1 fruit fly cellular context compared by ENCODE assay signal in the genomic region with DNA sequence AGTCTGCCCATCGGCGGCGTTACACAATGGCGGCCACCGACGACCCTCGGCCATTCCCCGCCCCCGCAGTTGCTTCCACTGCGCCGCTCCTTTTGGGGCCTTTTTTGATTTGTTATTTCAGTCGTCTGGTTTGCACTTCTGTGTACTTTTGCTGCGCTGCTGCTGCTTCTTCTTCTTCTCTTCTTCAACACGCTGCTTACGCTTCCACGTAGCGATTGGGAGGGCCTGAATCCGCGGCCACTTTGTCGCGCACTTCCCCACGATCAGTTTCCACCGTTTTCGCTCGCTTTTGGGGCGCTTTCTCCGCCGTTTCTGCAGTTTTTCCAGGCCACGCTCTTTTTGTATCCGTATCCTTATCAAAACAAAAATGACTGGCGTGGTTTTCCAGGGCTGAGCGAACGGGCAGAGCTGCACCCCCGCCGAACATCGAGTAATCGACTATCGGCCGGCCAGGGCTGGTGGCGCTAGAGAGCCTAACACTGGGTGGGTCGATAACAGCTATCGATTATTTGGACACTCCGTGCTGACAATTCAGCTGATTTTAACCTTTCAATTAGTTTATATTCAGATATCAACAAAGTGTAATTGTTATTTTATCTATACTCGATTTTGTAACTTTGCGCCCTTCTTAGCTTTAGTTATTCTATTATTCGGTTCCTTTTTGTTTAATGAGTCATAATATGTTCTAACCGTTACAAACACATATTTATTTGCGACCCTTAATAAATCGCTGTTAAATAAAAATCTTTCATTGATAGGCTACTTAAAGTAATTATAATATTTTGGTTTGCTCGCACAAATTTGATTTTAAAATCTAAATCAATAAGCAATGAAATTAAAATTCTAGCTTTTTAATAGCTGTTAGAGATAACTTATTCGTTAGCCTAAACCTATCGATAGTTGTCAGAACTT.
TF ChIP-seq lines count a peak whose summit lies in the region.

A gene (minus strand): TSS at position 432 of the 912 bp plus-strand sequence.
A gene (plus strand): TSS at position 894 of the 912 bp plus-strand sequence.

TF ChIP-seq in whole organism, embryonic, 481 proteins besides CTCF, POLR2A, EP300 and RAD21 (continued from another document and continues in another):
- peak; percentile 82 for TF ChIP-seq tna (GFP tag; IDR thresholded peaks at IDR 0.05; lab: Robert Waterston, UW; ENCODE audit: partially characterized antibody)
- TF ChIP-seq CG2712 (tag; optimal IDR thresholded peaks at IDR 0.05; lab: Kevin White, UChicago), result peak; percentile 46
- peak; percentile 10; the same call in 1 of the 2 replicates for TF ChIP-seq CG4360 (GFP tag; IDR thresholded peaks at IDR 0.05; lab: Robert Waterston, UW)
- TF ChIP-seq lab (GFP tag; optimal IDR thresholded peaks at IDR 0.05; lab: Kevin White, UChicago), result no peak
- peak; percentile 34 for TF ChIP-seq NC2β (GFP tag; optimal IDR thresholded peaks at IDR 0.05; lab: Kevin White, UChicago)
- peak; percentile 22; the same call in 1 of the 2 replicates for TF ChIP-seq H2.0 (GFP tag; IDR thresholded peaks at IDR 0.05; lab: Robert Waterston, UW)
- TF ChIP-seq CG14710 (tag; optimal IDR thresholded peaks at IDR 0.05; lab: Kevin White, UChicago), result peak; percentile 50
- peak in 1 of 3 experiments; percentile 29 for TF ChIP-seq lola (GFP tag; optimal IDR thresholded peaks at IDR 0.05; lab: Kevin White, UChicago)
- peak; percentile 59 for TF ChIP-seq hbn (GFP tag; IDR thresholded peaks at IDR 0.05; lab: Robert Waterston, UW; ENCODE audit: partially characterized antibody)
- peak; percentile 87 for TF ChIP-seq sens (GFP tag; lab: Kevin White, UChicago)
- no peak for TF ChIP-seq Nf-YA (GFP tag; IDR thresholded peaks at IDR 0.05; lab: Robert Waterston, UW)
- no peak for TF ChIP-seq CG5953 (GFP tag; IDR thresholded peaks at IDR 0.05; lab: Robert Waterston, UW)
- TF ChIP-seq row (GFP tag; IDR thresholded peaks at IDR 0.05; lab: Robert Waterston, UW), result peak; percentile 86
- peak; percentile 47 for TF ChIP-seq shn (GFP tag; optimal IDR thresholded peaks at IDR 0.05; lab: Kevin White, UChicago)
- TF ChIP-seq Atf3 (GFP tag; optimal IDR thresholded peaks at IDR 0.05; lab: Kevin White, UChicago), result peak; percentile 38
- TF ChIP-seq CG9727 (GFP tag; optimal IDR thresholded peaks at IDR 0.05; lab: Kevin White, UChicago), result peak; percentile 42
- no peak for TF ChIP-seq Ravus (GFP tag; IDR thresholded peaks at IDR 0.05; lab: Robert Waterston, UW)
- TF ChIP-seq CG11560 (tag; IDR thresholded peaks at IDR 0.05; lab: Robert Waterston, UW), result peak; percentile 96
- TF ChIP-seq Mes4 (GFP tag; optimal IDR thresholded peaks at IDR 0.05; lab: Kevin White, UChicago), result no peak
- peak; percentile 65 for TF ChIP-seq zfh2 (GFP tag; optimal IDR thresholded peaks at IDR 0.05; lab: Kevin White, UChicago)
- peak; percentile 71 for TF ChIP-seq unc-4 (GFP tag; IDR thresholded peaks at IDR 0.05; lab: Robert Waterston, UW; ENCODE audit: partially characterized antibody)
- TF ChIP-seq CG13775 (GFP tag; optimal IDR thresholded peaks at IDR 0.05; lab: Kevin White, UChicago), result peak; percentile 31
- no peak for TF ChIP-seq usp (GFP tag; optimal IDR thresholded peaks at IDR 0.05; lab: Kevin White, UChicago)
- TF ChIP-seq jumu (GFP tag; optimal IDR thresholded peaks at IDR 0.05; lab: Kevin White, UChicago), result peak; percentile 50
- no peak for TF ChIP-seq CG11723 (GFP tag; optimal IDR thresholded peaks at IDR 0.05; lab: Kevin White, UChicago)
- TF ChIP-seq CG7745 (tag; optimal IDR thresholded peaks at IDR 0.05; lab: Kevin White, UChicago), result no peak
- TF ChIP-seq Sry-β (GFP tag; optimal IDR thresholded peaks at IDR 0.05; lab: Kevin White, UChicago), result peak; percentile 89
- TF ChIP-seq otp (GFP tag; IDR thresholded peaks at IDR 0.05; lab: Robert Waterston, UW), result 0 out of 3 replicates have a peak, but pooled peaks have one; percentile 33
- TF ChIP-seq HLHmδ (GFP tag; optimal IDR thresholded peaks at IDR 0.05; lab: Kevin White, UChicago), result peak; percentile 61
- peak; percentile 58 for TF ChIP-seq kay (GFP tag; optimal IDR thresholded peaks at IDR 0.05; lab: Kevin White, UChicago)
- TF ChIP-seq Hr78 (GFP tag; optimal IDR thresholded peaks at IDR 0.05; lab: Kevin White, UChicago), result no peak
- peak; percentile 12 for TF ChIP-seq CG4820 (GFP tag; optimal IDR thresholded peaks at IDR 0.05; lab: Kevin White, UChicago)
- TF ChIP-seq H15 (GFP tag; IDR thresholded peaks at IDR 0.05; lab: Robert Waterston, UW), result peak; percentile 53; the same call in 1 of the 3 replicates
- TF ChIP-seq CG3281 (GFP tag; optimal IDR thresholded peaks at IDR 0.05; lab: Kevin White, UChicago), result peak; percentile 49
- no peak for TF ChIP-seq ap (GFP tag; IDR thresholded peaks at IDR 0.05; lab: Robert Waterston, UW)
- no peak for TF ChIP-seq Awh (GFP tag; IDR thresholded peaks at IDR 0.05; lab: Robert Waterston, UW)
- peak; percentile 58 for TF ChIP-seq pum (GFP tag; optimal IDR thresholded peaks at IDR 0.05; lab: Kevin White, UChicago)
- TF ChIP-seq CG4404 (GFP tag; IDR thresholded peaks at IDR 0.05; lab: Robert Waterston, UW), result peak; percentile 22; the same call in 1 of the 2 replicates
- TF ChIP-seq CG34376 (GFP tag; optimal IDR thresholded peaks at IDR 0.05; lab: Kevin White, UChicago), result peak; percentile 15
- peak; percentile 18 for TF ChIP-seq crc (GFP tag; optimal IDR thresholded peaks at IDR 0.05; lab: Kevin White, UChicago)
- no peak for TF ChIP-seq CG15601 (tag; optimal IDR thresholded peaks at IDR 0.05; lab: Kevin White, UChicago)
- peak; percentile 32 for TF ChIP-seq Meics (GFP tag; optimal IDR thresholded peaks at IDR 0.05; lab: Kevin White, UChicago)
- peak; percentile 91 for TF ChIP-seq bbx (GFP tag; IDR thresholded peaks at IDR 0.05; lab: Robert Waterston, UW; ENCODE audit: partially characterized antibody)
- peak; percentile 60 for TF ChIP-seq Side (GFP tag; optimal IDR thresholded peaks at IDR 0.05; lab: Kevin White, UChicago)
- no peak for TF ChIP-seq CG43689 (GFP tag; IDR thresholded peaks at IDR 0.05; lab: Robert Waterston, UW)
- TF ChIP-seq CG17912 (GFP tag; optimal IDR thresholded peaks at IDR 0.05; lab: Kevin White, UChicago), result peak; percentile 63
- TF ChIP-seq CG2116 (GFP tag; optimal IDR thresholded peaks at IDR 0.05; lab: Kevin White, UChicago), result peak; percentile 98
- no peak for TF ChIP-seq unpg (GFP tag; optimal IDR thresholded peaks at IDR 0.05; lab: Kevin White, UChicago)
- peak; percentile 32 for TF ChIP-seq gro (GFP tag; optimal IDR thresholded peaks at IDR 0.05; lab: Kevin White, UChicago)
- no peak for TF ChIP-seq CG31441 (GFP tag; IDR thresholded peaks at IDR 0.05; lab: Robert Waterston, UW)
- peak; percentile 18 for TF ChIP-seq Lhr (GFP tag; optimal IDR thresholded peaks at IDR 0.05; lab: Kevin White, UChicago)
- peak; percentile 16 for TF ChIP-seq CG17186 (GFP tag; optimal IDR thresholded peaks at IDR 0.05; lab: Kevin White, UChicago)
- TF ChIP-seq CG16815 (GFP tag; optimal IDR thresholded peaks at IDR 0.05; lab: Kevin White, UChicago), result peak; percentile 17
- no peak for TF ChIP-seq tgo (GFP tag; IDR thresholded peaks at IDR 0.05; lab: Robert Waterston, UW)
- TF ChIP-seq dimm (GFP tag; IDR thresholded peaks at IDR 0.05; lab: Robert Waterston, UW), result no peak
- no peak for TF ChIP-seq bigmax (GFP tag; optimal IDR thresholded peaks at IDR 0.05; lab: Kevin White, UChicago)
- TF ChIP-seq pnt (GFP tag; optimal IDR thresholded peaks at IDR 0.05; lab: Kevin White, UChicago), result no peak
- TF ChIP-seq Scr (GFP tag; IDR thresholded peaks at IDR 0.05; lab: Robert Waterston, UW; ENCODE audit: partially characterized antibody), result peak; percentile 76
- TF ChIP-seq CG7963 (GFP tag; IDR thresholded peaks at IDR 0.05; lab: Robert Waterston, UW; ENCODE audit: partially characterized antibody), result peak; percentile 92
- TF ChIP-seq tll (GFP tag; optimal IDR thresholded peaks at IDR 0.05; lab: Kevin White, UChicago), result peak in 1 of 2 experiments; percentile 12
- TF ChIP-seq CG10565 (GFP tag; optimal IDR thresholded peaks at IDR 0.05; lab: Kevin White, UChicago), result no peak
- peak; percentile 59 for TF ChIP-seq CG30403 (GFP tag; optimal IDR thresholded peaks at IDR 0.05; lab: Kevin White, UChicago)
- no peak for TF ChIP-seq CG11504 (tag; optimal IDR thresholded peaks at IDR 0.05; lab: Kevin White, UChicago)
- TF ChIP-seq CG6765 (GFP tag; optimal IDR thresholded peaks at IDR 0.05; lab: Kevin White, UChicago), result no peak
- TF ChIP-seq CG16863 (GFP tag; optimal IDR thresholded peaks at IDR 0.05; lab: Kevin White, UChicago), result no peak
- no peak for TF ChIP-seq CG18011 (GFP tag; optimal IDR thresholded peaks at IDR 0.05; lab: Kevin White, UChicago)
- peak; percentile 19 for TF ChIP-seq az2 (GFP tag; optimal IDR thresholded peaks at IDR 0.05; lab: Kevin White, UChicago)
- TF ChIP-seq CG15696 (tag; optimal IDR thresholded peaks at IDR 0.05; lab: Kevin White, UChicago), result peak; percentile 6
- no peak for TF ChIP-seq dati (GFP tag; IDR thresholded peaks at IDR 0.05; lab: Robert Waterston, UW)
- TF ChIP-seq luna (GFP tag; optimal IDR thresholded peaks at IDR 0.05; lab: Kevin White, UChicago), result peak; percentile 6
- TF ChIP-seq ara (GFP tag; IDR thresholded peaks at IDR 0.05; lab: Robert Waterston, UW), result no peak
- no peak for TF ChIP-seq Blimp-1 (GFP tag; optimal IDR thresholded peaks at IDR 0.05; lab: Kevin White, UChicago)
- peak; percentile 57; the same call in 1 of the 2 replicates for TF ChIP-seq CG11247 (GFP tag; IDR thresholded peaks at IDR 0.05; lab: Robert Waterston, UW)
- peak; percentile 47 for TF ChIP-seq CG10543 (GFP tag; optimal IDR thresholded peaks at IDR 0.05; lab: Kevin White, UChicago)
- TF ChIP-seq dan (GFP tag; IDR thresholded peaks at IDR 0.05; lab: Robert Waterston, UW), result no peak
- TF ChIP-seq p53 (GFP tag; optimal IDR thresholded peaks at IDR 0.05; lab: Kevin White, UChicago), result no peak
- TF ChIP-seq h (optimal IDR thresholded peaks at IDR 0.05; lab: Kevin White, UChicago), result no peak
- TF ChIP-seq Antp (GFP tag; optimal IDR thresholded peaks at IDR 0.05; lab: Kevin White, UChicago), result peak; percentile 49
- no peak for TF ChIP-seq gsb (GFP tag; IDR thresholded peaks at IDR 0.05; lab: Robert Waterston, UW)
- TF ChIP-seq zen (tag; optimal IDR thresholded peaks at IDR 0.05; lab: Kevin White, UChicago), result no peak
- peak; percentile 45; the same call in 1 of the 3 replicates for TF ChIP-seq dysf (GFP tag; IDR thresholded peaks at IDR 0.05; lab: Robert Waterston, UW)
- TF ChIP-seq Atf-2 (GFP tag; optimal IDR thresholded peaks at IDR 0.05; lab: Kevin White, UChicago), result peak; percentile 37
- peak; percentile 35 for TF ChIP-seq CG9817 (tag; optimal IDR thresholded peaks at IDR 0.05; lab: Kevin White, UChicago)
- TF ChIP-seq wor (GFP tag; IDR thresholded peaks at IDR 0.05; lab: Robert Waterston, UW), result no peak
- TF ChIP-seq scrt (GFP tag; optimal IDR thresholded peaks at IDR 0.05; lab: Kevin White, UChicago), result no peak
- TF ChIP-seq Neu2 (GFP tag; optimal IDR thresholded peaks at IDR 0.05; lab: Kevin White, UChicago; ENCODE audit: borderline replicate concordance), result no peak
- TF ChIP-seq CG7372 (GFP tag; IDR thresholded peaks at IDR 0.05; lab: Robert Waterston, UW), result no peak
- no peak for TF ChIP-seq Hr39 (optimal IDR thresholded peaks at IDR 0.05; lab: Kevin White, UChicago)
- TF ChIP-seq CG13287 (GFP tag; IDR thresholded peaks at IDR 0.05; lab: Robert Waterston, UW; ENCODE audit: partially characterized antibody), result peak; percentile 72
- no peak for TF ChIP-seq Aef1 (GFP tag; IDR thresholded peaks at IDR 0.05; lab: Robert Waterston, UW)
- TF ChIP-seq Doc2 (GFP tag; IDR thresholded peaks at IDR 0.05; lab: Robert Waterston, UW), result no peak
- TF ChIP-seq pan (optimal IDR thresholded peaks at IDR 0.05; lab: Kevin White, UChicago), result no peak
- peak in 1 of 2 experiments; percentile 33 for TF ChIP-seq pan (GFP tag; optimal IDR thresholded peaks at IDR 0.05 in 1 of 2, IDR thresholded peaks at IDR 0.05 in 1 of 2)
- peak; percentile 27; the same call in 1 of the 3 replicates for TF ChIP-seq CG11695 (GFP tag; IDR thresholded peaks at IDR 0.05; lab: Robert Waterston, UW)
- no peak for TF ChIP-seq cg (GFP tag; optimal IDR thresholded peaks at IDR 0.05; lab: Kevin White, UChicago)
- no peak for TF ChIP-seq CG6254 (GFP tag; optimal IDR thresholded peaks at IDR 0.05; lab: Kevin White, UChicago)
- peak; percentile 34 for TF ChIP-seq CG7839 (tag; optimal IDR thresholded peaks at IDR 0.05; lab: Kevin White, UChicago)
- peak; percentile 47 for TF ChIP-seq CG9609 (GFP tag; optimal IDR thresholded peaks at IDR 0.05; lab: Kevin White, UChicago)
- no peak for TF ChIP-seq CG18599 (GFP tag; optimal IDR thresholded peaks at IDR 0.05; lab: Kevin White, UChicago)
- TF ChIP-seq psq (GFP tag; optimal IDR thresholded peaks at IDR 0.05; lab: Kevin White, UChicago), result no peak
- TF ChIP-seq eyg (GFP tag; optimal IDR thresholded peaks at IDR 0.05; lab: Kevin White, UChicago), result peak; percentile 22
- TF ChIP-seq jigr1 (GFP tag; IDR thresholded peaks at IDR 0.05; lab: Robert Waterston, UW), result no peak
- peak; percentile 23 for TF ChIP-seq CG12155 (GFP tag; optimal IDR thresholded peaks at IDR 0.05; lab: Kevin White, UChicago)
- TF ChIP-seq sqz (GFP tag; optimal IDR thresholded peaks at IDR 0.05; lab: Kevin White, UChicago), result no peak
- peak; percentile 44 for TF ChIP-seq trem (tag; optimal IDR thresholded peaks at IDR 0.05; lab: Kevin White, UChicago)
- peak; percentile 33; the same call in 1 of the 2 replicates for TF ChIP-seq CG10366 (GFP tag; IDR thresholded peaks at IDR 0.05; lab: Robert Waterston, UW)
- TF ChIP-seq fd64A (GFP tag; optimal IDR thresholded peaks at IDR 0.05; lab: Kevin White, UChicago), result no peak
- no peak for TF ChIP-seq CG12236 (GFP tag; optimal IDR thresholded peaks at IDR 0.05; lab: Kevin White, UChicago)
- TF ChIP-seq amos (GFP tag; IDR thresholded peaks at IDR 0.05; lab: Robert Waterston, UW; ENCODE audit: partially characterized antibody), result peak; percentile 91
- peak; percentile 28 for TF ChIP-seq CG3163 (GFP tag; optimal IDR thresholded peaks at IDR 0.05; lab: Kevin White, UChicago)
- no peak for TF ChIP-seq CG13894 (tag; optimal IDR thresholded peaks at IDR 0.05; lab: Kevin White, UChicago)
- TF ChIP-seq CG2678 (tag; optimal IDR thresholded peaks at IDR 0.05; lab: Kevin White, UChicago), result no peak
- TF ChIP-seq CG6813 (GFP tag; optimal IDR thresholded peaks at IDR 0.05; lab: Kevin White, UChicago), result no peak
- no peak for TF ChIP-seq jing (GFP tag; optimal IDR thresholded peaks at IDR 0.05; lab: Kevin White, UChicago)
- no peak for TF ChIP-seq Sox102F (GFP tag; optimal IDR thresholded peaks at IDR 0.05; lab: Kevin White, UChicago)
- peak; percentile 21 for TF ChIP-seq Dad (GFP tag; optimal IDR thresholded peaks at IDR 0.05; lab: Kevin White, UChicago)
- peak; percentile 69 for TF ChIP-seq nerfin-2 (GFP tag; IDR thresholded peaks at IDR 0.05; lab: Robert Waterston, UW; ENCODE audit: partially characterized antibody)
- no peak for TF ChIP-seq Sox100B (GFP tag; optimal IDR thresholded peaks at IDR 0.05; lab: Kevin White, UChicago)
- TF ChIP-seq ERR (GFP tag; optimal IDR thresholded peaks at IDR 0.05; lab: Kevin White, UChicago), result peak; percentile 47
